Fruit fly (Drosophila melanogaster): Measurements from ENCODE around the gene rtp.

rtp gene

dm6 chr3R:5263311-5264250 lies 26.5 kb upstream of the rtp start (continued):
- TF ChIP-seq ssp (GFP tag; IDR thresholded peaks at IDR 0.05), result peak; percentile 65
- no peak; the same call in 2 of the 3 replicates for TF ChIP-seq gce (GFP tag; IDR thresholded peaks at IDR 0.05)
- peak; percentile 89 for TF ChIP-seq CG10543 (GFP tag; optimal IDR thresholded peaks at IDR 0.05)
- peak; percentile 89 for TF ChIP-seq PHDP (tag; optimal IDR thresholded peaks at IDR 0.05)
- peak; percentile 50 for TF ChIP-seq oc (tag; optimal IDR thresholded peaks at IDR 0.05)
- TF ChIP-seq Aef1 (GFP tag; IDR thresholded peaks at IDR 0.05), result peak; percentile 71; the same call in 2 of the 3 replicates
- peak; percentile 22 for TF ChIP-seq Usf (GFP tag; optimal IDR thresholded peaks at IDR 0.05)
- TF ChIP-seq mld (GFP tag; IDR thresholded peaks at IDR 0.05; ENCODE audit: partially characterized antibody), result 0 out of 3 replicates have a peak, but pooled peaks have one; percentile 37
- TF ChIP-seq shn (GFP tag; optimal IDR thresholded peaks at IDR 0.05), result no peak
- peak; percentile 52 for TF ChIP-seq CG1529 (GFP tag; optimal IDR thresholded peaks at IDR 0.05)
- TF ChIP-seq ab (GFP tag; optimal IDR thresholded peaks at IDR 0.05), result peak; percentile 47
- TF ChIP-seq crc (GFP tag; optimal IDR thresholded peaks at IDR 0.05), result no peak
- TF ChIP-seq CG14050 (GFP tag; IDR thresholded peaks at IDR 0.05), result peak; percentile 49; the same call in 1 of the 3 replicates
- no peak for TF ChIP-seq bab2 (GFP tag; optimal IDR thresholded peaks at IDR 0.05)
- peak; percentile 82 for TF ChIP-seq tin (GFP tag; optimal IDR thresholded peaks at IDR 0.05)
- peak; percentile 50; the same call in 1 of the 2 replicates for TF ChIP-seq sna (GFP tag; IDR thresholded peaks at IDR 0.05; ENCODE audit: partially characterized antibody)
- peak; percentile 90 for TF ChIP-seq Meics (GFP tag; optimal IDR thresholded peaks at IDR 0.05)

- TF ChIP-seq CG17385 (GFP tag; optimal IDR thresholded peaks at IDR 0.05) (no peak), Poxn (GFP tag; IDR thresholded peaks at IDR 0.05) (no peak), fd96Cb (tag; optimal IDR thresholded peaks at IDR 0.05) (no peak), gsb (GFP tag; IDR thresholded peaks at IDR 0.05) (no peak), Dp (GFP tag; optimal IDR thresholded peaks at IDR 0.05) (no peak), dysf (GFP tag; IDR thresholded peaks at IDR 0.05) (no peak), eyg (GFP tag; optimal IDR thresholded peaks at IDR 0.05) (no peak), lbe (GFP tag; optimal IDR thresholded peaks at IDR 0.05) (no peak), ssp (GFP tag; IDR thresholded peaks at IDR 0.05) (no peak), Med (GFP tag) (peak; percentile 7), CG8281 (tag; optimal IDR thresholded peaks at IDR 0.05) (no peak), org-1 (GFP tag; optimal IDR thresholded peaks at IDR 0.05) (no peak), CG15479 (GFP tag; optimal IDR thresholded peaks at IDR 0.05) (peak; percentile 63), cato (GFP tag; optimal IDR thresholded peaks at IDR 0.05; ENCODE audit: borderline replicate concordance) (no peak)
These were observed 25.5 kb upstream of the rtp start, which contains the start of gene Tim17a2 for dm6 chr3R:5262592-5262991. Gene Tim17a2, minus strand, starts transcription at chr3R:5262692.

dm6 chr3R:5261996-5262535 lies 25.0 kb upstream of the rtp start:
- TF ChIP-seq Pdp1 (GFP tag; optimal IDR thresholded peaks at IDR 0.05) (peak in 1 of 2 experiments; percentile 5), CG10431 (GFP tag; optimal IDR thresholded peaks at IDR 0.05) (no peak), Stat92E (GFP tag; optimal IDR thresholded peaks at IDR 0.05) (no peak), CG14965 (GFP tag; optimal IDR thresholded peaks at IDR 0.05; ENCODE audit: borderline replicate concordance) (no peak), sd (tag; optimal IDR thresholded peaks at IDR 0.05) (peak; percentile 5), Xrp1 (GFP tag; IDR thresholded peaks at IDR 0.05) (0 out of 2 replicates have a peak, but pooled peaks have one; percentile 6), chif (GFP tag; optimal IDR thresholded peaks at IDR 0.05) (no peak), so (GFP tag; IDR thresholded peaks at IDR 0.05) (0 out of 3 replicates have a peak, but pooled peaks have one; percentile 15), BtbVII (GFP tag; optimal IDR thresholded peaks at IDR 0.05) (no peak), CG15601 (tag; optimal IDR thresholded peaks at IDR 0.05) (no peak), CG31388 (GFP tag; optimal IDR thresholded peaks at IDR 0.05) (no peak), Hr3 (GFP tag; optimal IDR thresholded peaks at IDR 0.05) (no peak), CG2202 (tag; optimal IDR thresholded peaks at IDR 0.05) (no peak), D19A (tag; optimal IDR thresholded peaks at IDR 0.05) (no peak), Ets65A (GFP tag) (peak; percentile 19), CG16863 (GFP tag; optimal IDR thresholded peaks at IDR 0.05) (no peak)
